Fruit fly (Drosophila melanogaster) whole organism: ENCODE results near the gene Cph.

ENCODE experiments used
- Dll ChIP-seq: fragments of >200 bp; optimal IDR thresholded peaks from 2 replicates; lab custom pipeline; 2017
- pan ChIP-seq: fragments of >200 bp; optimal IDR thresholded peaks from 2 replicates; lab custom pipeline; 2017
- usp ChIP-seq: fragments of >200 bp; optimal IDR thresholded peaks from 2 replicates; lab custom pipeline; 2017; ENCODE audit warnings: missing biosample characterization, missing genetic modification characterization, mixed read lengths

dm6 chrX:7161745-7162406 is 24.4 kb downstream of the Cph start:
- TF ChIP-seq pan (lab: Kevin White, UChicago) (no peak), usp (no peak), Dll (lab: Kevin White, UChicago) (no peak)
